Worm (Caenorhabditis elegans) whole organism, mixed stage, embryonic: Measurements from ENCODE around the gene srg-38.

ENCODE experiments used
- blmp-1 ChIP-seq: fragments of 150-350 bp; optimal IDR thresholded peaks from 2 replicates; lab custom pipeline; 2014; ENCODE audit warnings: missing biosample characterization, missing genetic modification characterization
- ceh-39 ChIP-seq: fragments of 150-350 bp; optimal IDR thresholded peaks from 2 replicates; lab custom pipeline; 2014; ENCODE audit warnings: missing biosample characterization, missing genetic modification characterization
- ces-1 ChIP-seq: fragments of 150-350 bp; optimal IDR thresholded peaks from 2 replicates; lab custom pipeline; 2014; ENCODE audit warnings: missing biosample characterization, missing genetic modification reagents, missing genetic modification characterization
- elt-1 ChIP-seq: sonication (generic microtip); optimal IDR thresholded peaks from 2 replicates; lab custom pipeline; 2017; ENCODE audit warnings: missing genetic modification characterization, mild to moderate bottlenecking, missing compliant biosample characterization, antibody characterized with exemption, moderate library complexity, borderline replicate concordance; ENCODE audit not compliant: insufficient read depth
- lin-13 ChIP-seq: fragments of 150-350 bp; optimal IDR thresholded peaks from 2 replicates; lab custom pipeline; 2014; ENCODE audit warnings: missing biosample characterization, missing genetic modification characterization
- mep-1 ChIP-seq: fragments of 150-350 bp; optimal IDR thresholded peaks from 2 replicates; lab custom pipeline; 2017; ENCODE audit warnings: missing biosample characterization, missing genetic modification reagents, missing genetic modification characterization, inconsistent platforms
- nhr-237 ChIP-seq: fragments of 150-350 bp; optimal IDR thresholded peaks from 2 replicates; lab custom pipeline; 2014; ENCODE audit warnings: missing biosample characterization, missing genetic modification characterization
- pha-4 ChIP-seq: fragments of 150-350 bp; optimal IDR thresholded peaks from 2 replicates; lab custom pipeline; 2018; ENCODE audit warnings: missing biosample characterization, missing genetic modification reagents, missing genetic modification characterization
- unc-62 ChIP-seq: fragments of 150-350 bp; optimal IDR thresholded peaks from 2 replicates; lab custom pipeline; 2014; ENCODE audit warnings: missing biosample characterization, missing genetic modification reagents, missing genetic modification characterization
- zip-8 ChIP-seq: fragments of 150-350 bp; optimal IDR thresholded peaks from 2 replicates; lab custom pipeline; 2014; ENCODE audit warnings: missing biosample characterization, missing genetic modification characterization
- ztf-11 ChIP-seq: fragments of 150-350 bp; optimal IDR thresholded peaks from 2 replicates; lab custom pipeline; 2014; ENCODE audit warnings: missing biosample characterization, missing genetic modification characterization

- TF ChIP-seq unc-62 (GFP tag; lab: Kevin White, UChicago), result no peak
- no peak for TF ChIP-seq ces-1 (GFP tag; lab: Kevin White, UChicago)
- no peak for TF ChIP-seq elt-1 (tag; lab: Kevin White, UChicago)
- no peak for TF ChIP-seq mep-1 (tag; lab: Kevin White, UChicago)
- TF ChIP-seq zip-8 (tag; lab: Kevin White, UChicago), result no peak
- no peak for TF ChIP-seq ztf-11 (tag; lab: Kevin White, UChicago)
- TF ChIP-seq nhr-237 (tag; lab: Kevin White, UChicago), result no peak
- TF ChIP-seq ceh-39 (tag; lab: Kevin White, UChicago), result no peak
- no peak for TF ChIP-seq blmp-1 (tag; lab: Kevin White, UChicago)
- no peak for TF ChIP-seq lin-13 (tag; lab: Kevin White, UChicago)
- TF ChIP-seq pha-4 (tag; lab: Kevin White, UChicago), result no peak
Measured at ce11 chrV:11144694-11145093, 10.8 kb downstream of the srg-38 start, which contains the start of gene C06H2.7.
